Fruit fly (Drosophila melanogaster) whole organism, embryonic: ENCODE data around the gene EMC3.

Experiments
- Abd-B ChIP-seq: fragments of 200-800 bp; sonication (Bioruptor generic); optimal IDR thresholded peaks from 2 replicates; lab custom pipeline; 2018; ENCODE audit warnings: missing biosample characterization, mild to moderate bottlenecking, missing genetic modification characterization, moderate library complexity
- CG12769 ChIP-seq: fragments of 200-800 bp; sonication (Bioruptor generic); optimal IDR thresholded peaks from 2 replicates; lab custom pipeline; 2019; ENCODE audit warnings: missing biosample characterization, mild to moderate bottlenecking, missing genetic modification characterization, moderate library complexity
- CG15479 ChIP-seq: fragments of 200-800 bp; sonication (Bioruptor generic); optimal IDR thresholded peaks from 3 replicates; lab custom pipeline; 2019; ENCODE audit warnings: missing biosample characterization, mild to moderate bottlenecking, missing genetic modification characterization, moderate library complexity
- CG16813 ChIP-seq: fragments of 200-800 bp; sonication (Bioruptor generic); IDR thresholded peaks from 3 replicates; pipeline ENCODE4 v1.3.6; 2022; ENCODE audit warnings: missing biosample characterization, missing genetic modification characterization; ENCODE audit not compliant: partially characterized antibody
- CG18619 ChIP-seq: fragments of 200-800 bp; sonication (Bioruptor generic); optimal IDR thresholded peaks from 3 replicates; lab custom pipeline; 2017; ENCODE audit warnings: missing biosample characterization, mild to moderate bottlenecking, missing genetic modification characterization
- CG2678 ChIP-seq: fragments of 200-800 bp; sonication (Bioruptor generic); optimal IDR thresholded peaks from 3 replicates; lab custom pipeline; 2019; ENCODE audit warnings: missing biosample characterization, mild to moderate bottlenecking, missing genetic modification characterization, moderate library complexity
- CG32767 ChIP-seq: fragments of 200-800 bp; sonication (Bioruptor generic); IDR thresholded peaks from 2 replicates; pipeline ENCODE4 v1.3.6; 2022; ENCODE audit warnings: missing biosample characterization, missing genetic modification characterization
- CG32772 ChIP-seq: fragments of 200-800 bp; sonication (Bioruptor generic); IDR thresholded peaks from 2 replicates; pipeline ENCODE4 v1.3.6; 2022; ENCODE audit warnings: missing biosample characterization, missing genetic modification characterization
- CG33213 ChIP-seq: fragments of 200-800 bp; sonication (Bioruptor generic); optimal IDR thresholded peaks from 3 replicates; lab custom pipeline; 2016; ENCODE audit warnings: missing biosample characterization, missing genetic modification characterization
- CG3407 ChIP-seq: fragments of 200-800 bp; sonication (Bioruptor generic); optimal IDR thresholded peaks from 2 replicates; lab custom pipeline; 2018; ENCODE audit warnings: missing biosample characterization, mild to moderate bottlenecking, missing genetic modification characterization
- CG4360 ChIP-seq: fragments of 200-800 bp; sonication (Bioruptor generic); IDR thresholded peaks from 2 replicates; pipeline ENCODE4 v1.3.6; 2022; ENCODE audit warnings: missing biosample characterization, missing genetic modification characterization
- CG8388 ChIP-seq: fragments of 200-800 bp; sonication (Bioruptor generic); optimal IDR thresholded peaks from 2 replicates; lab custom pipeline; 2019; ENCODE audit warnings: missing biosample characterization, mild to moderate bottlenecking, missing genetic modification characterization, moderate library complexity
- CG9437 ChIP-seq: fragments of 200-800 bp; sonication (Bioruptor generic); optimal IDR thresholded peaks from 2 replicates; lab custom pipeline; 2018; ENCODE audit warnings: missing biosample characterization, mild to moderate bottlenecking, missing genetic modification characterization
- D ChIP-seq, 2 experiments: fragments of 200-800 bp in 1 of 2; fragments of >200 bp in 1 of 2; sonication (Bioruptor generic) in 1 of 2; optimal IDR thresholded peaks; 2 replicates in 1 of 2; 3 replicates in 1 of 2; lab custom pipeline; 2017; ENCODE audit warnings: mild to moderate bottlenecking in 1 of 2, missing biosample characterization in 1 of 2, missing genetic modification characterization in 1 of 2, missing genetic modification reagents in 1 of 2
- Dip2 ChIP-seq: fragments of 200-800 bp; sonication (Bioruptor generic); IDR thresholded peaks from 2 replicates; pipeline ENCODE4 v1.3.6; 2022; ENCODE audit warnings: missing biosample characterization, missing genetic modification characterization
- Drgx ChIP-seq: fragments of 200-800 bp; sonication (Bioruptor generic); IDR thresholded peaks from 2 replicates; pipeline ENCODE4 v1.3.6; 2022; ENCODE audit warnings: missing biosample characterization, missing genetic modification characterization
- Fer1 ChIP-seq: fragments of 200-800 bp; sonication (Bioruptor generic); optimal IDR thresholded peaks from 2 replicates; lab custom pipeline; 2017; ENCODE audit warnings: missing biosample characterization, mild to moderate bottlenecking, missing genetic modification characterization
- GATAe ChIP-seq: fragments of 200-800 bp; sonication (Bioruptor generic); conservative IDR thresholded peaks from 2 replicates; pipeline ENCODE4 v1.3.6; 2022; ENCODE audit warnings: missing biosample characterization, missing genetic modification characterization
- Gug ChIP-seq: fragments of 200-800 bp; sonication (Bioruptor generic); IDR thresholded peaks from 4 replicates; pipeline ENCODE4 v1.3.6; 2022; ENCODE audit warnings: missing biosample characterization, missing genetic modification characterization
- Jarid2 ChIP-seq: fragments of 200-800 bp; sonication (Bioruptor generic); optimal IDR thresholded peaks from 3 replicates; lab custom pipeline; 2017; ENCODE audit warnings: mild to moderate bottlenecking, missing biosample characterization, missing genetic modification reagents, missing genetic modification characterization
- Nf-YA ChIP-seq: fragments of 200-800 bp; sonication (Bioruptor generic); IDR thresholded peaks from 2 replicates; pipeline ENCODE4 v1.3.6; 2022; ENCODE audit warnings: missing biosample characterization, missing genetic modification characterization
- Opbp ChIP-seq: fragments of 200-800 bp; sonication (Bioruptor generic); IDR thresholded peaks from 3 replicates; pipeline ENCODE4 v1.3.6; 2022; ENCODE audit warnings: missing biosample characterization, missing genetic modification characterization; ENCODE audit not compliant: partially characterized antibody
- Pdp1 ChIP-seq, 2 experiments: fragments of 200-800 bp; sonication (Bioruptor generic); optimal IDR thresholded peaks; 3 replicates each; lab custom pipeline; 2016; ENCODE audit warnings: missing biosample characterization in 2 of 2, missing genetic modification characterization in 2 of 2, mild to moderate bottlenecking in 1 of 2, moderate library complexity in 1 of 2
- Scr ChIP-seq: fragments of 200-800 bp; sonication (Bioruptor generic); IDR thresholded peaks from 2 replicates; pipeline ENCODE4 v1.3.6; 2022; ENCODE audit warnings: missing biosample characterization, missing genetic modification characterization; ENCODE audit not compliant: partially characterized antibody
- Sox100B ChIP-seq: fragments of 200-800 bp; sonication (Bioruptor generic); optimal IDR thresholded peaks from 3 replicates; lab custom pipeline; 2018; ENCODE audit warnings: missing biosample characterization, mild to moderate bottlenecking, missing genetic modification characterization
- TFAM ChIP-seq: fragments of 200-800 bp; sonication (Bioruptor generic); optimal IDR thresholded peaks from 2 replicates; lab custom pipeline; 2017; ENCODE audit warnings: missing biosample characterization, missing genetic modification characterization, inconsistent platforms
- abd-A ChIP-seq: fragments of 200-800 bp; sonication (Bioruptor generic); optimal IDR thresholded peaks from 3 replicates; lab custom pipeline; 2019; ENCODE audit warnings: missing biosample characterization, mild to moderate bottlenecking, missing genetic modification characterization, moderate library complexity
- bigmax ChIP-seq: fragments of 200-800 bp; sonication (Bioruptor generic); optimal IDR thresholded peaks from 2 replicates; lab custom pipeline; 2018; ENCODE audit warnings: missing biosample characterization, mild to moderate bottlenecking, missing genetic modification characterization
- chif ChIP-seq, 2 experiments: fragments of 200-800 bp; sonication (Bioruptor generic); optimal IDR thresholded peaks; 3 replicates each; lab custom pipeline; 2016; ENCODE audit warnings: missing biosample characterization in 2 of 2, missing genetic modification characterization in 2 of 2
- cwo ChIP-seq: fragments of 200-800 bp; sonication (Bioruptor generic); optimal IDR thresholded peaks from 3 replicates; lab custom pipeline; 2017; ENCODE audit warnings: missing biosample characterization, missing genetic modification characterization, mild to moderate bottlenecking, moderate library complexity, missing genetic modification reagents
- fd3F ChIP-seq: fragments of 200-800 bp; sonication (Bioruptor generic); optimal IDR thresholded peaks from 2 replicates; lab custom pipeline; 2018; ENCODE audit warnings: missing biosample characterization, mild to moderate bottlenecking, missing genetic modification characterization, moderate library complexity
- lmd ChIP-seq: fragments of 200-800 bp; sonication (Bioruptor generic); IDR thresholded peaks from 2 replicates; pipeline ENCODE4 v1.3.6; 2022; ENCODE audit warnings: missing biosample characterization, missing genetic modification characterization
- nom ChIP-seq: fragments of 200-800 bp; sonication (Bioruptor generic); optimal IDR thresholded peaks from 2 replicates; lab custom pipeline; 2017; ENCODE audit warnings: missing biosample characterization, missing genetic modification characterization, mild to moderate bottlenecking, moderate library complexity, missing genetic modification reagents
- ranshi ChIP-seq: fragments of 200-800 bp; sonication (Bioruptor generic); IDR thresholded peaks from 2 replicates; pipeline ENCODE4 v1.3.6; 2022; ENCODE audit warnings: missing biosample characterization, missing genetic modification characterization
- ro ChIP-seq: fragments of 200-800 bp; sonication (Bioruptor generic); IDR thresholded peaks from 2 replicates; pipeline ENCODE4 v1.3.6; 2022; ENCODE audit warnings: missing biosample characterization, missing genetic modification characterization
- stwl ChIP-seq: fragments of 200-800 bp; sonication (Bioruptor generic); optimal IDR thresholded peaks from 3 replicates; lab custom pipeline; 2018; ENCODE audit warnings: missing biosample characterization, mild to moderate bottlenecking, missing genetic modification characterization, moderate library complexity
- tup ChIP-seq: fragments of 200-800 bp; sonication (Bioruptor generic); optimal IDR thresholded peaks from 2 replicates; lab custom pipeline; 2016; ENCODE audit warnings: missing biosample characterization, mild to moderate bottlenecking, missing genetic modification characterization, moderate library complexity
- z ChIP-seq: fragments of 200-800 bp; sonication (Bioruptor generic); IDR thresholded peaks from 3 replicates; pipeline ENCODE4 v1.3.6; 2022; ENCODE audit warnings: missing biosample characterization, missing genetic modification characterization

Gene EMC3

dm6 chr2L:10760422-10761166 is 28.4 kb upstream of the EMC3 start, which contains the start of gene CG6495 (continued):
- TF ChIP-seq Nf-YA (GFP tag; lab: Robert Waterston, UW), result no peak
- TF ChIP-seq Scr, result no peak
- no peak for TF ChIP-seq bigmax (GFP tag; lab: Kevin White, UChicago)
- TF ChIP-seq CG3407 (GFP tag; lab: Kevin White, UChicago), result no peak
- no peak for TF ChIP-seq Sox100B (GFP tag; lab: Kevin White, UChicago)
- no peak for TF ChIP-seq Abd-B (GFP tag; lab: Kevin White, UChicago)
- peak; percentile 35; the same call in 1 of the 2 replicates for TF ChIP-seq ranshi (GFP tag; lab: Robert Waterston, UW)
- TF ChIP-seq Opbp (GFP tag; lab: Robert Waterston, UW), result no peak
- peak in 1 of 2 experiments; percentile 15 for TF ChIP-seq Pdp1 (GFP tag; optimal IDR thresholded peaks at IDR 0.05; lab: Kevin White, UChicago)
- no peak for TF ChIP-seq CG15479 (GFP tag; lab: Kevin White, UChicago)
- TF ChIP-seq chif (GFP tag; optimal IDR thresholded peaks at IDR 0.05; lab: Kevin White, UChicago), result no peak
- TF ChIP-seq Gug (GFP tag; lab: Robert Waterston, UW), result no peak
- TF ChIP-seq CG32767 (GFP tag; lab: Robert Waterston, UW), result no peak
- TF ChIP-seq Fer1 (GFP tag; lab: Kevin White, UChicago), result peak; percentile 81
- TF ChIP-seq CG12769 (tag; lab: Kevin White, UChicago), result no peak
- no peak for TF ChIP-seq tup (GFP tag; lab: Kevin White, UChicago)
- no peak for TF ChIP-seq TFAM (GFP tag; lab: Kevin White, UChicago)
- peak; percentile 4 for TF ChIP-seq CG9437 (GFP tag; lab: Kevin White, UChicago)
- TF ChIP-seq CG8388 (GFP tag; lab: Kevin White, UChicago), result peak; percentile 57
- no peak for TF ChIP-seq CG16813 (GFP tag; lab: Robert Waterston, UW)
- TF ChIP-seq Jarid2 (GFP tag; lab: Kevin White, UChicago), result no peak
- TF ChIP-seq z (GFP tag; lab: Robert Waterston, UW), result no peak
- TF ChIP-seq GATAe (GFP tag; lab: Robert Waterston, UW), result no peak
- peak; percentile 25 for TF ChIP-seq CG18619 (GFP tag; lab: Kevin White, UChicago)
- TF ChIP-seq nom (GFP tag; lab: Kevin White, UChicago), result no peak
- TF ChIP-seq CG33213, result no peak
- TF ChIP-seq CG4360 (GFP tag; lab: Robert Waterston, UW), result no peak
- peak; percentile 45; the same call in 1 of the 2 replicates for TF ChIP-seq lmd
- no peak for TF ChIP-seq CG32772 (GFP tag; lab: Robert Waterston, UW)
- peak; percentile 63 for TF ChIP-seq cwo (GFP tag; lab: Kevin White, UChicago)
- TF ChIP-seq abd-A (tag; lab: Kevin White, UChicago), result peak; percentile 90
- TF ChIP-seq CG2678 (tag; lab: Kevin White, UChicago), result peak; percentile 85
- peak; percentile 18 for TF ChIP-seq fd3F (GFP tag; lab: Kevin White, UChicago)
- no peak for TF ChIP-seq Dip2 (GFP tag; lab: Robert Waterston, UW)
- no peak for TF ChIP-seq D (optimal IDR thresholded peaks at IDR 0.05; lab: Kevin White, UChicago)
- peak; percentile 22 for TF ChIP-seq D (GFP tag; optimal IDR thresholded peaks at IDR 0.05; lab: Kevin White, UChicago)

DNA sequence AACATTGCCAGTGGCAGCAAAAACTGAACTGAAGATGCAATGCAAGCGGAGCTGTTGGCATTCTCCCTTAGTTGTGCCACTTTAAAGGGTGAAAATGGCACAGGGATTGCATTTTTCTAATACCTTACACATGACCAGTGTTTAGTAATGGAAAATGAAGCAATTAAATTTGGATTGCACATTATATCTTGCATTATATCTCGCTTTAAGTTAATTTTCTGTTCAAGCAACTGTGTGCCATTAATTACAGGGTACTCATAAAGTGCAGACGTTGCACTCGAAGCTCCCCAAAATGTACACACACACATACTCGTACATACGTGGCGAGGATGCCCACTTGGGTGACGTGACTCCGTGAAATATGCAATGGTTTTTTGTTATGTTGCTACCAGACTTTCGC is 27.4 kb upstream of the EMC3 start:
- TF ChIP-seq stwl (tag; lab: Kevin White, UChicago), result peak; percentile 33
- 0 out of 2 replicates have a peak, but pooled peaks have one; percentile 31 for TF ChIP-seq Drgx (GFP tag; lab: Robert Waterston, UW)
- no peak for TF ChIP-seq ro (GFP tag; lab: Robert Waterston, UW)
- TF ChIP-seq, all 482 proteins: peak for 2
